Worm (Caenorhabditis elegans): ENCODE results near the gene daf-4.

- TF ChIP-seq elt-3 (tag; optimal IDR thresholded peaks at IDR 0.05) (peak in 2 of 6 experiments; percentile 3 to 44), efl-3 (GFP tag; optimal IDR thresholded peaks at IDR 0.05) (no peak), snpc-4 (tag; optimal IDR thresholded peaks at IDR 0.05) (no peak), nhr-84 (tag; optimal IDR thresholded peaks at IDR 0.05) (no peak), ama-1 (optimal IDR thresholded peaks at IDR 0.05) (no peak), aha-1 (tag; optimal IDR thresholded peaks at IDR 0.05) (no peak), nhr-76 (tag; optimal IDR thresholded peaks at IDR 0.05) (no peak), ztf-4 (tag; optimal IDR thresholded peaks at IDR 0.05) (no peak), skn-1 (tag; optimal IDR thresholded peaks at IDR 0.05) (no peak), lsy-2 (tag; optimal IDR thresholded peaks at IDR 0.05) (no peak), nhr-28 (tag; optimal IDR thresholded peaks at IDR 0.05) (no peak)
Observed at ce11 chrIII:5594350-5594749, 30.6 kb upstream of the daf-4 start.

Data from whole organism, L1 larva.